Worm (Caenorhabditis elegans): Measurements from ENCODE around the gene mrpl-50.

Gene mrpl-50

ce11 chrII:8969251-8970183 lies 39.9 kb downstream of the mrpl-50 start, which contains the start of the genes szy-20 and C18E9.5 (continued):
- TF ChIP-seq rbr-2 (tag; optimal IDR thresholded peaks at IDR 0.05) (peak; percentile 84), nhr-25 (tag; optimal IDR thresholded peaks at IDR 0.05; ENCODE audit: borderline replicate concordance, insufficient read depth) (no peak), vab-7 (GFP tag; IDR thresholded peaks at IDR 0.05) (0 out of 2 replicates have a peak, but pooled peaks have one; percentile 13), pqm-1 (tag; optimal IDR thresholded peaks at IDR 0.05) (peak; percentile 89), ama-1 (optimal IDR thresholded peaks at IDR 0.05) (no peak), nhr-11 (tag; optimal IDR thresholded peaks at IDR 0.05) (peak; percentile 41), madf-5 (GFP tag; IDR thresholded peaks at IDR 0.05) (no peak), hif-1 (tag; optimal IDR thresholded peaks at IDR 0.05) (peak in 1 of 2 experiments; percentile 60), egl-27 (tag; optimal IDR thresholded peaks at IDR 0.05) (no peak), nhr-102 (tag; optimal IDR thresholded peaks at IDR 0.05) (peak; percentile 47), duxl-1 (tag; optimal IDR thresholded peaks at IDR 0.05; ENCODE audit: poor library complexity) (no peak), ztf-11 (tag; optimal IDR thresholded peaks at IDR 0.05) (no peak), Y5F2A.4 (GFP tag; optimal IDR thresholded peaks at IDR 0.05) (no peak), nhr-237 (tag; optimal IDR thresholded peaks at IDR 0.05) (no peak), tag-97 (GFP tag; IDR thresholded peaks at IDR 0.05) (no peak), nhr-42 (GFP tag; IDR thresholded peaks at IDR 0.05) (peak; percentile 52; the same call in 1 of the 2 replicates), attf-4 (tag; optimal IDR thresholded peaks at IDR 0.05) (no peak), Y75B8A.6 (GFP tag; IDR thresholded peaks at IDR 0.05) (no peak), daf-12 (tag; optimal IDR thresholded peaks at IDR 0.05) (no peak), php-3 (GFP tag; IDR thresholded peaks at IDR 0.05) (no peak), spr-3 (GFP tag; optimal IDR thresholded peaks at IDR 0.05) (no peak), unc-39 (tag; optimal IDR thresholded peaks at IDR 0.05) (no peak), mdl-1 (tag; optimal IDR thresholded peaks at IDR 0.05) (peak in 1 of 2 experiments; percentile 57), nhr-76 (tag; optimal IDR thresholded peaks at IDR 0.05) (no peak), hlh-30 (tag; optimal IDR thresholded peaks at IDR 0.05; ENCODE audit: insufficient read depth) (peak; percentile 75), R02D3.7 (tag; optimal IDR thresholded peaks at IDR 0.05) (no peak), ces-1 (GFP tag; optimal IDR thresholded peaks at IDR 0.05) (no peak), D1046.2 (GFP tag; IDR thresholded peaks at IDR 0.05) (no peak), ZK546.5 (tag; optimal IDR thresholded peaks at IDR 0.05) (no peak), T26A8.4 (GFP tag; IDR thresholded peaks at IDR 0.05) (peak; percentile 61; the same call in 1 of the 2 replicates), Y105C5A.15 (GFP tag; IDR thresholded peaks at IDR 0.05) (no peak), dpl-1 (GFP tag; optimal IDR thresholded peaks at IDR 0.05) (peak; percentile 96), lin-39 (tag; optimal IDR thresholded peaks at IDR 0.05) (no peak), fos-1 (tag; optimal IDR thresholded peaks at IDR 0.05) (no peak), hlh-11 (tag; optimal IDR thresholded peaks at IDR 0.05) (peak; percentile 48), F10B5.3 (tag; optimal IDR thresholded peaks at IDR 0.05) (no peak), skn-1 (tag; optimal IDR thresholded peaks at IDR 0.05) (no peak), spr-1 (tag; optimal IDR thresholded peaks at IDR 0.05) (no peak), dve-1 (tag; optimal IDR thresholded peaks at IDR 0.05; ENCODE audit: insufficient read depth) (peak; percentile 60), unc-62 (GFP tag; optimal IDR thresholded peaks at IDR 0.05 in 1 of 2) (peak in 1 of 2 experiments; percentile 68), unc-62 (tag; optimal IDR thresholded peaks at IDR 0.05) (no peak), nhr-77 (tag; optimal IDR thresholded peaks at IDR 0.05) (peak; percentile 43), zip-11 (GFP tag; IDR thresholded peaks at IDR 0.05) (no peak), lin-15B (tag; optimal IDR thresholded peaks at IDR 0.05) (no peak), aha-1 (tag) (no peak), ztf-7 (tag; optimal IDR thresholded peaks at IDR 0.05) (no peak), dmd-6 (GFP tag; IDR thresholded peaks at IDR 0.05) (peak; percentile 65), set-16 (GFP tag; IDR thresholded peaks at IDR 0.05) (peak; percentile 40; the same call in 1 of the 2 replicates), cey-2 (tag; optimal IDR thresholded peaks at IDR 0.05; ENCODE audit: borderline replicate concordance, insufficient read depth) (no peak), zag-1 (tag; optimal IDR thresholded peaks at IDR 0.05) (no peak)

Measured in whole organism, L4 larva.